Worm (Caenorhabditis elegans) whole organism, L4 larva: ENCODE data around the gene msp-53.
"Not testable (repeated sequence)": the region's sequence is repeated elsewhere in the genome, so short reads cannot be mapped to it uniquely, and the experiment has no call there.

Source experiments
- daf-12 ChIP-seq: fragments of 150-350 bp; optimal IDR thresholded peaks from 2 replicates; lab custom pipeline; 2014; ENCODE audit warnings: missing biosample characterization, missing genetic modification reagents, missing genetic modification characterization
- dmd-8 ChIP-seq: fragments of 200-800 bp; sonication (Bioruptor generic); IDR thresholded peaks from 2 replicates; pipeline ENCODE4 v1.3.6; 2022; ENCODE audit warnings: missing genetic modification characterization, missing compliant biosample characterization
- dve-1 ChIP-seq: sonication (generic microtip); optimal IDR thresholded peaks from 2 replicates; lab custom pipeline; 2017; ENCODE audit warnings: antibody characterized with exemption, mild to moderate bottlenecking, missing genetic modification characterization, missing compliant biosample characterization; ENCODE audit not compliant: insufficient read depth
- skn-1 ChIP-seq: fragments of 150-350 bp; optimal IDR thresholded peaks from 2 replicates; lab custom pipeline; 2014; ENCODE audit warnings: missing biosample characterization, missing genetic modification characterization

ce11 chrIV:5062278-5062677 is 2.6 kb downstream of the msp-53 start, which contains the start of gene msp-57:
- not testable (repeated sequence) for TF ChIP-seq dve-1 (tag; lab: Kevin White, UChicago); skn-1 (tag; lab: Kevin White, UChicago); daf-12; dmd-8 (GFP tag; lab: Robert Waterston, UW)
